Fruit fly (Drosophila melanogaster): ENCODE measurements around the gene CG14435.

CG14435 gene

DNA sequence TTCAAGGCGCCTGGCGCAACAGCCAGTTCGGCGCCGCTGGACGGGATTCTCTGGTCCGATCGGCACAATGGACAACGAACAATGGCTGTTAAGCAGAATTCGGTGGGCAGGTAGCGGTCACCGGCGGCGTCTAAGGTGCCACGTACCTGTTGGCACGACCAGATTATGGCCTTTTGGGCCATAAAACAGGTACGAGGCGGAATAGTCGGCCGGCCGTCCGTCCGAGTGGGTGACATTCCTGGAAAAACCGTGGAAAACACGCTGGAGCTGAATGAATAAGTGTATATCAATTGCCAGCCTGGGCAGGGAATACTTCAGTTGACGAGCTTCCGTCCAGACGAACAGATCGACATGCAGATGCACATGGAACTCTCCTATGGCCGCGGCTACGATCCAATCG is 20.8 kb downstream of the CG14435 start, which contains the start of gene Atx-1:
Atx-1 (plus strand) TSS at position 301 of the 400 bp plus-strand sequence.
- no peak for TF ChIP-seq Gsc (GFP tag; IDR thresholded peaks at IDR 0.05)
- TF ChIP-seq CG15479 (GFP tag; optimal IDR thresholded peaks at IDR 0.05): peak; percentile 52

DNA sequence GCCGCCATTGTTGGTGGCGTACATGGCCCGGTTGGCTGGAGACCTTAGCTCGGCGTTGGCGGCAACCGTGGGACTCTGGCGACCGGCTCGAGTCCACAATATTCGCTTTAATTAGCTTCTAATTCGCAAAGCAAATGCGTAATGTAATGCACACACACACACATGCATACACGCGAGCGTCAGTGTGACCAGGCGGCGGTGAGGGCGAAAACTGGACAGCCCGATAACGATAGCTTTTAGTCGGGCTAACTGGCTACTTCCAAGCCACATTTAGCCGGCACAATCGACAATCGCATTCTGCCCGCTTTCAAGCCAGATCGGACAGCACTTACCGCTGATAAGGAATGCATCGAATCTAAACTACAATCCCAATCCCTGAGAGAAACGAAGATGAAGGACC is 23.0 kb downstream of the CG14435 start, which contains the start of the genes Nf-YC and xit:
Nf-YC (minus strand) TSS at position 217 of the 400 bp plus-strand sequence.
xit (plus strand) TSS at position 314 of the 400 bp plus-strand sequence.
- TF ChIP-seq CG31224 (GFP tag; IDR thresholded peaks at IDR 0.05) (no peak), Side (GFP tag; optimal IDR thresholded peaks at IDR 0.05) (no peak), bbx (GFP tag; IDR thresholded peaks at IDR 0.05; ENCODE audit: partially characterized antibody) (peak; percentile 63), Scr (GFP tag; IDR thresholded peaks at IDR 0.05; ENCODE audit: partially characterized antibody) (peak; percentile 59), Lpt (GFP tag; optimal IDR thresholded peaks at IDR 0.05) (no peak), psq (GFP tag; optimal IDR thresholded peaks at IDR 0.05) (no peak), ash1 (GFP tag; optimal IDR thresholded peaks at IDR 0.05) (no peak), inv (GFP tag; IDR thresholded peaks at IDR 0.05; ENCODE audit: partially characterized antibody) (peak; percentile 45; the same call in 1 of the 2 replicates), D (optimal IDR thresholded peaks at IDR 0.05) (no peak), D (GFP tag; optimal IDR thresholded peaks at IDR 0.05) (no peak), fd102C (GFP tag; optimal IDR thresholded peaks at IDR 0.05) (no peak), ind (GFP tag; optimal IDR thresholded peaks at IDR 0.05) (no peak), CG13296 (GFP tag; optimal IDR thresholded peaks at IDR 0.05) (no peak), schlank (tag; optimal IDR thresholded peaks at IDR 0.05) (no peak), Aef1 (GFP tag; IDR thresholded peaks at IDR 0.05) (no peak), tup (GFP tag; optimal IDR thresholded peaks at IDR 0.05) (no peak), amos (GFP tag; IDR thresholded peaks at IDR 0.05; ENCODE audit: partially characterized antibody) (peak; percentile 68), CG15696 (tag; optimal IDR thresholded peaks at IDR 0.05) (no peak), kay (GFP tag; optimal IDR thresholded peaks at IDR 0.05) (no peak), Bteb2 (GFP tag; optimal IDR thresholded peaks at IDR 0.05) (no peak), Xrp1 (GFP tag; IDR thresholded peaks at IDR 0.05) (no peak), CG1603 (tag; optimal IDR thresholded peaks at IDR 0.05) (no peak), run (tag; optimal IDR thresholded peaks at IDR 0.05) (no peak), her (GFP tag; optimal IDR thresholded peaks at IDR 0.05) (no peak), Neu2 (GFP tag; optimal IDR thresholded peaks at IDR 0.05; ENCODE audit: borderline replicate concordance) (no peak), Fer3 (tag; optimal IDR thresholded peaks at IDR 0.05) (no peak), CG5180 (GFP tag; optimal IDR thresholded peaks at IDR 0.05) (no peak), al (GFP tag; IDR thresholded peaks at IDR 0.05) (no peak), tin (GFP tag; optimal IDR thresholded peaks at IDR 0.05) (peak; percentile 10), gcm (GFP tag; optimal IDR thresholded peaks at IDR 0.05) (no peak), Stat92E (GFP tag; optimal IDR thresholded peaks at IDR 0.05) (no peak), CG17359 (tag; optimal IDR thresholded peaks at IDR 0.05) (no peak), gce (GFP tag; IDR thresholded peaks at IDR 0.05) (no peak), kah (GFP tag; optimal IDR thresholded peaks at IDR 0.05) (no peak), Dfd (GFP tag; optimal IDR thresholded peaks at IDR 0.05) (no peak), CG14014 (GFP tag; IDR thresholded peaks at IDR 0.05) (no peak), CG9797 (GFP tag; optimal IDR thresholded peaks at IDR 0.05) (peak; percentile 81), CTCF (GFP tag; optimal IDR thresholded peaks at IDR 0.05) (no peak), trem (tag; optimal IDR thresholded peaks at IDR 0.05) (peak; percentile 49), Doc2 (GFP tag; IDR thresholded peaks at IDR 0.05) (no peak), Dp (GFP tag; optimal IDR thresholded peaks at IDR 0.05) (peak; percentile 57), zfh1 (GFP tag; IDR thresholded peaks at IDR 0.05) (peak; percentile 22; the same call in 1 of the 3 replicates), CG10565 (GFP tag; optimal IDR thresholded peaks at IDR 0.05) (no peak), C15 (GFP tag; IDR thresholded peaks at IDR 0.05) (no peak), Asciz (GFP tag; optimal IDR thresholded peaks at IDR 0.05) (no peak), nau (GFP tag; optimal IDR thresholded peaks at IDR 0.05) (no peak), pros (GFP tag; optimal IDR thresholded peaks at IDR 0.05) (no peak), CG31365 (tag; optimal IDR thresholded peaks at IDR 0.05) (no peak)

All from whole organism, embryonic.